Worm (Caenorhabditis elegans): Measurements from ENCODE around the gene ugt-15.

The ugt-15 gene

DNA sequence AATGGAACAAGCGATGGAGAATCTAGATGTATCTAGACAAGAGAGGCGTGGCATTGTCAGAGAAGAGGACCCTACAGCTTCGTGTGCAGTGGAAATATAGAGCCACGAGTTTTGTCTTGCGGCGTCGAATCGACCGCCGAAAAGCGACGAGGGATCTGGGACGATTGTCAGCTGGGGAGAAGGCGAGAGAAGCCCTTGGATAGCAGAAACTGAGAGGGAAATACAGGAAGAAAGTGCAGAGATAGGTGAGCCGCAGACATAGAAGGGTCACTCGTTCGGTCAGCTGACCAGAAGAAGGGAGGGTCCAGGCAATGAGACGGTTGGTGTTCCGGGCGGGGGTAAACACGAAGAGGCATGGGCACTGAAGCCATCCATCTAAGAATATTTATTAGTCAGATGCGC lies 12.8 kb upstream of the ugt-15 start (continued):
- TF ChIP-seq nhr-21 (tag; optimal IDR thresholded peaks at IDR 0.05) (no peak), blmp-1 (tag; optimal IDR thresholded peaks at IDR 0.05; ENCODE audit: insufficient read depth) (no peak)

DNA sequence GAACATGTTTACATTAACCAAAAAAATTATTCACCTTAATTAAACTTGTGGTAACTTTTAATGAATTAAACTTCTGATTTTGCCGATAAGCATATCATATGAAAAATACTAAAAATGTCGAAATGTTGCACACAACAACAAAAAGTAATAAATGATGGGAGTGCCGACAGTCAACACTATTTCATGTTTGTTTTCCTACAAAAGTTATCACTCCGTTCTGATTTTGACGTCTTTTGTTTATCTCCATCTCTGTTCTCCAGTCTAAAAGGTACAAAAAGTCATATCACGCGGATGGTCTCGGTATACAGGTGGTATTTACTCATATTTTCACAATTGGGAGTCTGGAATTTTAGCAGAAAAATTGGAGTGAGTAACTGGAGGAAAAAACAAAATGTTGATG lies 11.9 kb upstream of the ugt-15 start:
- TF ChIP-seq unc-62 (GFP tag; optimal IDR thresholded peaks at IDR 0.05) (no peak), mdl-1 (tag; optimal IDR thresholded peaks at IDR 0.05) (no peak), nhr-77 (tag; optimal IDR thresholded peaks at IDR 0.05) (no peak)

DNA sequence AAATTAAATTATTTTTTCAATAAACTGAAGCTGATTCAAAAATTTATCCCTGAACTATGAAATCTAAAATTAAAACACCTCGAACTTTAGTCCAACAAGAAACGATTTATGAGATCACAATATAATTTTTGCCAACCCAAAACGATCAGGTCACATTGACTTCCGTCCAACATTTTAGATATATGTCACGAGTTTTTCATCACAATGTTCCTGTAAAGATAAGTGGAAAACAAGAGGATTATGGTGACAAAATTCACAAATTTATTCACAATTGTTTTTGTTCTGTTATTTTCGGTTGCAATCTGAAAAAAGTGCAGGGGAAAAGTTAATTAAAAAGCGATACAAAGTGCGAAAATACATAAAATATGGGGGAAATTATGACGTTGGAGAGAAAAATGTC lies 10.6 kb upstream of the ugt-15 start:
- TF ChIP-seq sem-4 (tag; optimal IDR thresholded peaks at IDR 0.05), result peak; percentile 19
- no peak for TF ChIP-seq dmd-4 (tag; optimal IDR thresholded peaks at IDR 0.05)
- peak; percentile 10 for TF ChIP-seq ztf-4 (tag; optimal IDR thresholded peaks at IDR 0.05)

DNA sequence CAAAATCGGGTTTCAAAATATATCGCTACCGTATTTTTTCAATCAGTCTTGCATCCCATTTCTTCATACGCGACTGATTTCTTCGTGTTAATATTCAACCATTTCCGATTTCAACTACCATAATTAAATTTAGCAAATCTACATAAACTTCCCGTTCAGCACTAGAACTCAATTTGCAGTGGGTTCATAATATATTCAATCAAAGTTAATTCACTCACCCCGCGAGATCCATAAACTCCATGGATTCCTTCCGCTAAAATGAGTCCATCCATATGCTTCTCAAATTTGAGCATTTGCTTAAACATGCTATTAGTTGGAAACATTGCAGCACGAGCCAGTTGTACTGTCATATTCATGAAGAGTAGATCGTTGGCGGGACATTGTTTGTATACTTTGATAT lies 8.8 kb upstream of the ugt-15 start:
- TF ChIP-seq nhr-21 (tag; optimal IDR thresholded peaks at IDR 0.05) (no peak), sma-3 (GFP tag; optimal IDR thresholded peaks at IDR 0.05) (no peak), lin-11 (tag; optimal IDR thresholded peaks at IDR 0.05) (no peak), snpc-4 (tag; optimal IDR thresholded peaks at IDR 0.05) (no peak), ztf-11 (tag; optimal IDR thresholded peaks at IDR 0.05) (no peak), unc-55 (GFP tag; optimal IDR thresholded peaks at IDR 0.05) (no peak), elt-1 (tag; optimal IDR thresholded peaks at IDR 0.05) (no peak), unc-39 (tag; optimal IDR thresholded peaks at IDR 0.05) (no peak), nhr-6 (tag; optimal IDR thresholded peaks at IDR 0.05) (no peak), mab-5 (tag; optimal IDR thresholded peaks at IDR 0.05) (no peak), lin-39 (tag; optimal IDR thresholded peaks at IDR 0.05) (no peak), nhr-77 (tag; optimal IDR thresholded peaks at IDR 0.05) (no peak), skn-1 (tag; optimal IDR thresholded peaks at IDR 0.05) (no peak), nhr-25 (tag; optimal IDR thresholded peaks at IDR 0.05) (no peak), lin-13 (GFP tag; optimal IDR thresholded peaks at IDR 0.05) (no peak), egl-27 (tag; optimal IDR thresholded peaks at IDR 0.05) (no peak), ceh-16 (tag; optimal IDR thresholded peaks at IDR 0.05) (no peak), nhr-10 (tag; optimal IDR thresholded peaks at IDR 0.05) (no peak)

DNA sequence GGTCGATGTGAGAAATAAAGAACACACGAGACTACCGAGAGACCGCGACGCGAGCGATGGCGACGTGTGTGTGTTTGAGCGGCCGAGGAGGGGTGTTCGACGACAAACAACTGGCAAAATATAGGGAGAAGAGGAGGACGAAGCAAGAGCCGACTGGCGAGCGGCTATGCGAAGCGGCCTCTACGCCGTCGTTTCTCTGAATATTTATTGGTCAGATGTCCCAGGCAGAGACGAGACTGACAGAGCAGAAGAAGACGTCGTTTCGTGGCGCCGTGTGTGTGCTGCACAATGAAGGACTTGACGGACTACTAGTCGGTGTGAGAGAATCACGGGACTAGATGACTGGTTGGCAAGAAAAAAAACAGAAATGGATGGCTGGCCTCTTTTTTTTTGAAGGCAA lies 8.2 kb upstream of the ugt-15 start:
- no peak for TF ChIP-seq fos-1 (tag; optimal IDR thresholded peaks at IDR 0.05)
- TF ChIP-seq ztf-11 (tag; optimal IDR thresholded peaks at IDR 0.05), result no peak
- no peak for TF ChIP-seq nhr-12 (tag; optimal IDR thresholded peaks at IDR 0.05)
- peak; percentile 24 for TF ChIP-seq snpc-4 (tag; optimal IDR thresholded peaks at IDR 0.05)
- TF ChIP-seq ama-1 (optimal IDR thresholded peaks at IDR 0.05), result no peak
- TF ChIP-seq crh-2 (tag; optimal IDR thresholded peaks at IDR 0.05), result peak; percentile 35
- TF ChIP-seq egl-27 (tag; optimal IDR thresholded peaks at IDR 0.05), result no peak
- TF ChIP-seq Y55F3AM.14 (GFP tag; optimal IDR thresholded peaks at IDR 0.05), result no peak
- TF ChIP-seq mab-5 (tag; optimal IDR thresholded peaks at IDR 0.05), result no peak
- TF ChIP-seq F13H6.1 (tag; optimal IDR thresholded peaks at IDR 0.05), result peak; percentile 35
- peak; percentile 43 for TF ChIP-seq C34F6.9 (tag; optimal IDR thresholded peaks at IDR 0.05)
- TF ChIP-seq nhr-77 (tag; optimal IDR thresholded peaks at IDR 0.05), result no peak
- TF ChIP-seq sem-4 (tag; optimal IDR thresholded peaks at IDR 0.05), result no peak
- peak; percentile 27 for TF ChIP-seq zag-1 (tag; optimal IDR thresholded peaks at IDR 0.05)
- peak in 1 of 2 experiments; percentile 7 for TF ChIP-seq mdl-1 (tag; optimal IDR thresholded peaks at IDR 0.05)
- TF ChIP-seq nhr-6 (tag; optimal IDR thresholded peaks at IDR 0.05), result no peak
- TF ChIP-seq lin-39 (tag; optimal IDR thresholded peaks at IDR 0.05), result no peak
- TF ChIP-seq lsy-2 (tag; optimal IDR thresholded peaks at IDR 0.05), result peak in 1 of 2 experiments; percentile 45
- peak; percentile 43 for TF ChIP-seq nhr-129 (tag; optimal IDR thresholded peaks at IDR 0.05)
- TF ChIP-seq blmp-1 (tag; optimal IDR thresholded peaks at IDR 0.05; ENCODE audit: insufficient read depth), result no peak
- no peak for TF ChIP-seq nhr-237 (tag; optimal IDR thresholded peaks at IDR 0.05)
- peak; percentile 29 for TF ChIP-seq unc-55 (GFP tag; optimal IDR thresholded peaks at IDR 0.05)
- TF ChIP-seq lin-13 (GFP tag; optimal IDR thresholded peaks at IDR 0.05), result no peak
- TF ChIP-seq lin-11 (tag; optimal IDR thresholded peaks at IDR 0.05), result peak; percentile 80

Measured in whole organism, L2 larva.